Worm (Caenorhabditis elegans) whole organism, L2 larva: ENCODE results near the gene mdt-21.

Experiments used
- ZK546.5 ChIP-seq: sonication (generic microtip); optimal IDR thresholded peaks from 2 replicates; lab custom pipeline; 2017; ENCODE audit warnings: missing biosample characterization, missing genetic modification characterization
- snpc-4 ChIP-seq: fragments of 150-350 bp; optimal IDR thresholded peaks from 2 replicates; lab custom pipeline; 2014; ENCODE audit warnings: missing biosample characterization, missing genetic modification characterization

DNA sequence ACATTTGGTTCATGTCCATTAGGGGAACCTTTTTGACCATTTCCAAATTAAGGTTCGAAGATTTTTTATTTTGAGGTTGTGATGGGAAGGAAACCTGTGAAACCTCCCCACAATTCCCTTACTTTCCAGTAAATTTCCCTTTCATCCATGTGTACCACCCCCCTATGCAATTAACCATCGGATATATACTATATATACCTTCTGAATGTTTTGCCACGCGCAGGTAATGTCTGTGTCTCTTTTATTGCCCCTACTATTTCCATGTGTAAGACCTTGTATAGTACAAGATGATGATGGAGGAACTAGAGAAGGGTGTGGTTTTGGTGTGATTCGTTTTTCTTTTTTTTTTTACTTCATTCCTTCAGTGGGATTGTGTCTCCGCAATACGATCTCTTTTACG, 37.2 kb downstream of the mdt-21 start:
- no peak for TF ChIP-seq snpc-4 (tag; lab: Kevin White, UChicago)
- TF ChIP-seq ZK546.5 (tag; lab: Kevin White, UChicago), result no peak
